Fruit fly (Drosophila melanogaster): ENCODE results near the gene Hpr1.

Hpr1 gene

dm6 chr3R:5833948-5834504 is 12.8 kb upstream of the Hpr1 start:
- no peak for TF ChIP-seq ttk (optimal IDR thresholded peaks at IDR 0.05)
- no peak for TF ChIP-seq psq (optimal IDR thresholded peaks at IDR 0.05)
- no peak for TF ChIP-seq Sin3A (optimal IDR thresholded peaks at IDR 0.05)
- TF ChIP-seq insv (optimal IDR thresholded peaks at IDR 0.05), result no peak
- no peak for TF ChIP-seq Myc (optimal IDR thresholded peaks at IDR 0.05)
- TF ChIP-seq h (optimal IDR thresholded peaks at IDR 0.05), result no peak

dm6 chr3R:5832345-5832981 is 11.2 kb upstream of the Hpr1 start:
- TF ChIP-seq insv (optimal IDR thresholded peaks at IDR 0.05), result no peak
- no peak for TF ChIP-seq Myc (optimal IDR thresholded peaks at IDR 0.05)
- no peak for TF ChIP-seq psq (optimal IDR thresholded peaks at IDR 0.05)
- TF ChIP-seq Sin3A (optimal IDR thresholded peaks at IDR 0.05), result no peak
- TF ChIP-seq ttk (optimal IDR thresholded peaks at IDR 0.05), result no peak
- TF ChIP-seq h (optimal IDR thresholded peaks at IDR 0.05), result no peak

- TF ChIP-seq insv (optimal IDR thresholded peaks at IDR 0.05) (no peak), ttk (optimal IDR thresholded peaks at IDR 0.05) (no peak), h (optimal IDR thresholded peaks at IDR 0.05) (no peak), Myc (optimal IDR thresholded peaks at IDR 0.05) (no peak)
Observed at dm6 chr3R:5831339-5831738, 10.1 kb upstream of the Hpr1 start, which contains the start of gene CG1208. Gene CG1208, plus strand, starts transcription at chr3R:5831639.

dm6 chr3R:5829762-5830161 is 8.5 kb upstream of the Hpr1 start, which contains the start of gene glob3:
Gene glob3, plus strand, starts transcription at chr3R:5830062.
- TF ChIP-seq Sin3A (optimal IDR thresholded peaks at IDR 0.05) (no peak), h (optimal IDR thresholded peaks at IDR 0.05) (no peak), insv (optimal IDR thresholded peaks at IDR 0.05) (no peak), Myc (optimal IDR thresholded peaks at IDR 0.05) (no peak), psq (optimal IDR thresholded peaks at IDR 0.05) (no peak), ttk (optimal IDR thresholded peaks at IDR 0.05) (no peak)

dm6 chr3R:5824456-5824855 is 3.2 kb upstream of the Hpr1 start, which contains the start of the genes Sec20 and dgrn:
Gene Sec20, minus strand, starts transcription at chr3R:5824532.
Gene dgrn, plus strand, starts transcription at chr3R:5824615.
- TF ChIP-seq h (optimal IDR thresholded peaks at IDR 0.05) (no peak), ttk (optimal IDR thresholded peaks at IDR 0.05) (no peak), Myc (optimal IDR thresholded peaks at IDR 0.05) (no peak), psq (optimal IDR thresholded peaks at IDR 0.05) (no peak), insv (optimal IDR thresholded peaks at IDR 0.05) (no peak), Sin3A (optimal IDR thresholded peaks at IDR 0.05) (no peak)

dm6 chr3R:5821750-5822149 is 510 bp upstream of the Hpr1 start, which contains the start of gene CG46303:
Gene CG46303, plus strand, starts transcription at chr3R:5821972.
- TF ChIP-seq psq (optimal IDR thresholded peaks at IDR 0.05), result no peak
- no peak for TF ChIP-seq Sin3A (optimal IDR thresholded peaks at IDR 0.05)

dm6 chr3R:5813157-5813659 is 8.0 kb downstream of the Hpr1 start, which contains the start of gene CG42675:
Gene CG42675, plus strand, starts transcription at chr3R:5813609.
- TF ChIP-seq ttk (optimal IDR thresholded peaks at IDR 0.05) (no peak), Sin3A (optimal IDR thresholded peaks at IDR 0.05) (no peak)

dm6 chr3R:5801703-5802436 is 19.4 kb downstream of the Hpr1 start, which contains the start of gene CG11000:
Gene CG11000, plus strand, starts transcription at chr3R:5802328.
- no peak for TF ChIP-seq Sin3A (optimal IDR thresholded peaks at IDR 0.05)

- TF ChIP-seq h (optimal IDR thresholded peaks at IDR 0.05) (no peak), Myc (optimal IDR thresholded peaks at IDR 0.05) (no peak), Sin3A (optimal IDR thresholded peaks at IDR 0.05) (no peak)
Observed at dm6 chr3R:5797709-5798108, 23.5 kb downstream of the Hpr1 start.

- no peak for TF ChIP-seq Myc (optimal IDR thresholded peaks at IDR 0.05)
- no peak for TF ChIP-seq psq (optimal IDR thresholded peaks at IDR 0.05)
- no peak for TF ChIP-seq h (optimal IDR thresholded peaks at IDR 0.05)
- no peak for TF ChIP-seq Sin3A (optimal IDR thresholded peaks at IDR 0.05)
- TF ChIP-seq insv (optimal IDR thresholded peaks at IDR 0.05), result no peak
- TF ChIP-seq ttk (optimal IDR thresholded peaks at IDR 0.05), result no peak
Observed at dm6 chr3R:5794267-5795089, 26.8 kb downstream of the Hpr1 start, which contains the start of the genes PSMG1 and CG10979. Gene PSMG1, minus strand, starts transcription at chr3R:5794317. Gene CG10979, plus strand, starts transcription at chr3R:5794705.

- TF ChIP-seq h (optimal IDR thresholded peaks at IDR 0.05) (no peak), Sin3A (optimal IDR thresholded peaks at IDR 0.05) (no peak), psq (optimal IDR thresholded peaks at IDR 0.05) (no peak), Myc (optimal IDR thresholded peaks at IDR 0.05) (no peak), ttk (optimal IDR thresholded peaks at IDR 0.05) (no peak), insv (optimal IDR thresholded peaks at IDR 0.05) (no peak)
Observed at dm6 chr3R:5791497-5791896, 29.7 kb downstream of the Hpr1 start, which contains the start of gene Hpf1. Gene Hpf1, plus strand, starts transcription at chr3R:5791879.
